Worm (Caenorhabditis elegans): ENCODE measurements around the gene R08C7.4.
A peak's percentile ranks its signal among the peaks of the same experiment; 100 is the strongest.

R08C7.4 gene

DNA sequence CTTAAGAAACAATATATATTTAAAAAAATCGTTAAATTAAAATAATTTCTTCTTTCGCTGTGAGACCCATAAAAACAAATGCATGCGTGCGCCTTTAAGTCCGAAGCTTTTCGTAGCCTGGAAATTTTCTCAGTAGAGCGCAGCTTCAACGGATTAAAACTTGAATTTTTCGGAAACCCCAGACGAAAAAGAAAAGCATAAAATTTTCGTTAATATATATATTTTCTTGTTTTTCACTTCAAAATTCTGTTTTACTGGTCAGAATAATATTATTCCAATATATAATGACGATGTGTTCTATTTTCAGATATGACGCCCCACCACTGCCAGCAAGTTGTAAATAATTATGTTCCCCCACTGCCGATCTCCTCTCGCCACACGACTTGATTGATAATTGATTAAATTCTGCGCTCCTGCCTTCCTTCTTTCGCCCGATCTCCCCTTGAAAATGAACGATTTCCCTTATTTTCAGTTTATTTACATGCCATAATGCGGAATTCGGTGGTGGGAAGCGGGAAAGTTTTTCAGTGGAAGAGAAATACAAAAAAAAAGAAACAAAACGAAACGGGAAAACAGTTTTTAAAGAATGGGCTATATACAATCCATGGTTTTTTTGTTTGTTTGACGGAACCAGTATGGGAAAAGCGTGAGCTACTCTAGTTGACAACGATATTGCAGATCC lies 33.4 kb downstream of the R08C7.4 start (continued):
- TF ChIP-seq efl-1 (optimal IDR thresholded peaks at IDR 0.05) (peak in 1 of 2 experiments; percentile 17), efl-1 (GFP tag; optimal IDR thresholded peaks at IDR 0.05 in 1 of 2) (peak in 1 of 2 experiments; percentile 91), lin-35 (GFP tag; optimal IDR thresholded peaks at IDR 0.05) (peak in 1 of 2 experiments; percentile 27)

DNA sequence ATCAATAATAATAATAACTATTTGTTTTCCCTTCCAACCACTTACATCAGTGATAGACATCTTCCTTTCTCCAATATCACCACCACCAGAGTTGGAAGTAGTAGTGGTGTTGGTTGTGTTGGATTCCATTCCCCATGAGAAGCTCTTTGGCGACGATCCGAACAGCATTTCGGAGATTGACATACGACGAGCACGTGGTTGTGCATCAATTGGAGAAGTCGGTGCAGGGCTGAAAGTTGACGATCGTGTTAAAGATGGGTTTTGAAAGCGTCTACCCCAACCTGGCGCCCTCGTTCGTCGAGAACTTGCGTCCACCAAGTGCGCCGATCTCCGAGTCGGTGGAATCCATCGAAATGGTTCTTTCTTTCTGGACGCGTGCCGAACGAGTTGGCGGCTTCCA lies 34.2 kb downstream of the R08C7.4 start:
- TF ChIP-seq efl-1 (optimal IDR thresholded peaks at IDR 0.05), result no peak
- TF ChIP-seq efl-1 (GFP tag; optimal IDR thresholded peaks at IDR 0.05 in 1 of 2), result peak in 1 of 2 experiments; percentile 86
- TF ChIP-seq nhr-76 (tag; optimal IDR thresholded peaks at IDR 0.05), result no peak

DNA sequence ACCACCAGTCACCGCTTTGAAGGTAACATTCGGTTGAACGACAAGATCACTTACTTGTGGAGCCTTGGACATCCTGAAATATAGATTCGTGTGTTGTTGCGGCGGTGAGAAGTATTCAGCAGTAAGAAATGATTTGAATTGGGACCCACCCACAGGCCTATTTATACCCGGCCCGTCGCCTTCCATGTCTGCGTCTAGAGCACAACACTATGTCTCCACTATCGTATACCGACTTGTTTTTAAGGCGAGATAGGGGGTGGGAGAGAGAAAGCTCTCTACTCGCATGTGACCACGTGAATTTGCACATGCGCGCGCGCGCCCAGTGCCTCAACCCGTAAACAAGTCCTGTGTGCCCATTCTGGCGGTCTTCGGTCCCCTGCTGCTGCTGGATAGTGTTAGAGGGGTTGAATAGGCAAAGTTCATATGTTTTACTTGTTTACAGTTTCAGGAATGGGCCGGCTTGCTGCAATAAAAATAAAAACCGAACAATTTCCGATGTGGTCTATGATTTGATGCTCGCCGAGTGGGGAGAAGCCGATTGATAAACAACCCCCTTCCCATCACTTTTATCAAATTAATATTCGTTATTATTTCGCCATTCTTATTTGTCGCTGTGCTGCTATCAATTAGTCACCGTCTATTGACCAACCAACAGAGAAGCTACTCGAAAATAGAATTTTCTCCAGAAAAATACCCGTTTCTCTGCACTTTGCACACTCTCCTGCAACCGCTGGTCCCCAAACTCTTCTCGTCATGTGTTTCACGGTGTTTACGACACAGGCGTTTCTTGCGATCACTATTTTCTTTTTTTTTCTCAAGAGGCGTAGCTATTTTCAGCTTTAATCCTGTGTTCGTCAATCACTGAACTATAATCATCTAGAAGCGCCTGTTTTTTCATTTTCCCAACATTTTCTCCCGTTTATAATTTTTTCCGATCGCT lies 35.2 kb downstream of the R08C7.4 start:
- TF ChIP-seq pax-3 (tag; optimal IDR thresholded peaks at IDR 0.05) (peak; percentile 68), C04F5.9 (tag; optimal IDR thresholded peaks at IDR 0.05) (no peak), fos-1 (tag; optimal IDR thresholded peaks at IDR 0.05) (no peak), lir-3 (tag; optimal IDR thresholded peaks at IDR 0.05; ENCODE audit: poor library complexity) (peak; percentile 31), hpl-2 (GFP tag; optimal IDR thresholded peaks at IDR 0.05) (no peak), nhr-237 (tag; optimal IDR thresholded peaks at IDR 0.05) (no peak), nhr-77 (tag; optimal IDR thresholded peaks at IDR 0.05) (no peak), nhr-20 (tag; optimal IDR thresholded peaks at IDR 0.05) (peak; percentile 72), ceh-88 (GFP tag; IDR thresholded peaks at IDR 0.05) (peak; percentile 80), sptf-1 (tag; optimal IDR thresholded peaks at IDR 0.05) (no peak), nhr-11 (tag; optimal IDR thresholded peaks at IDR 0.05) (no peak), lin-14 (GFP tag; optimal IDR thresholded peaks at IDR 0.05) (peak; percentile 94), skn-1 (tag; optimal IDR thresholded peaks at IDR 0.05) (peak; percentile 12), fkh-10 (GFP tag; optimal IDR thresholded peaks at IDR 0.05) (peak; percentile 85), unc-86 (tag; optimal IDR thresholded peaks at IDR 0.05) (peak; percentile 69), nhr-47 (tag; optimal IDR thresholded peaks at IDR 0.05) (peak; percentile 72), irx-1 (tag; optimal IDR thresholded peaks at IDR 0.05) (peak; percentile 28), sox-4 (tag; optimal IDR thresholded peaks at IDR 0.05) (peak; percentile 47), zip-4 (GFP tag; optimal IDR thresholded peaks at IDR 0.05) (peak; percentile 36), ceh-63 (GFP tag; optimal IDR thresholded peaks at IDR 0.05) (no peak), egl-13 (tag; optimal IDR thresholded peaks at IDR 0.05) (peak; percentile 65), hlh-4 (tag; optimal IDR thresholded peaks at IDR 0.05) (no peak), ets-5 (GFP tag; IDR thresholded peaks at IDR 0.05) (no peak), nhr-85 (tag) (peak; percentile 71), vab-15 (tag; optimal IDR thresholded peaks at IDR 0.05) (no peak), unc-30 (tag; optimal IDR thresholded peaks at IDR 0.05) (no peak), isw-1 (GFP tag; IDR thresholded peaks at IDR 0.05) (peak; percentile 41), mdl-1 (tag; optimal IDR thresholded peaks at IDR 0.05) (peak in 1 of 2 experiments; percentile 93), C34B4.2 (tag; optimal IDR thresholded peaks at IDR 0.05) (no peak), Y116A8C.19 (tag; optimal IDR thresholded peaks at IDR 0.05; ENCODE audit: borderline replicate concordance) (no peak), C16A3.4 (tag; optimal IDR thresholded peaks at IDR 0.05) (peak; percentile 59), ztf-4 (tag; optimal IDR thresholded peaks at IDR 0.05) (peak; percentile 55), hlh-17 (GFP tag; optimal IDR thresholded peaks at IDR 0.05; ENCODE audit: borderline replicate concordance) (no peak), pqm-1 (tag; optimal IDR thresholded peaks at IDR 0.05) (no peak), mep-1 (tag; optimal IDR thresholded peaks at IDR 0.05) (peak; percentile 39), unc-62 (GFP tag; optimal IDR thresholded peaks at IDR 0.05) (no peak), dpl-1 (GFP tag; optimal IDR thresholded peaks at IDR 0.05) (peak; percentile 39 to 49 (median 40)), ama-1 (optimal IDR thresholded peaks at IDR 0.05) (peak; percentile 56), mef-2 (tag; optimal IDR thresholded peaks at IDR 0.05) (peak; percentile 3), lin-35 (GFP tag; optimal IDR thresholded peaks at IDR 0.05) (peak; percentile 70 to 72), swsn-7 (tag; optimal IDR thresholded peaks at IDR 0.05) (peak; percentile 64), lsy-2 (tag; optimal IDR thresholded peaks at IDR 0.05) (peak; percentile 61 to 86), nhr-71 (tag; optimal IDR thresholded peaks at IDR 0.05) (peak; percentile 84)
